Fruit fly (Drosophila melanogaster) whole organism, prepupa: ENCODE measurements around the gene Pisd.

Experiments
- CG11762 ChIP-seq: fragments of 200-800 bp; sonication (Bioruptor generic); optimal IDR thresholded peaks from 3 replicates; lab custom pipeline; 2016; ENCODE audit warnings: missing biosample characterization, missing genetic modification characterization; ENCODE audit not compliant: insufficient read depth
- CG31627 ChIP-seq: fragments of 200-800 bp; sonication (Bioruptor generic); optimal IDR thresholded peaks from 3 replicates; lab custom pipeline; 2016; ENCODE audit warnings: missing biosample characterization, missing genetic modification characterization
- CG32006 ChIP-seq: fragments of 200-800 bp; sonication (Bioruptor generic); optimal IDR thresholded peaks from 3 replicates; lab custom pipeline; 2017; ENCODE audit warnings: missing biosample characterization, mild to moderate bottlenecking, missing genetic modification characterization
- CG6276 ChIP-seq: fragments of 200-800 bp; sonication (Bioruptor generic); optimal IDR thresholded peaks from 2 replicates; lab custom pipeline; 2017; ENCODE audit warnings: missing biosample characterization, mild to moderate bottlenecking, missing genetic modification characterization
- CG6792 ChIP-seq: fragments of 200-800 bp; sonication (Bioruptor generic); optimal IDR thresholded peaks from 3 replicates; lab custom pipeline; 2016; ENCODE audit warnings: missing biosample characterization, missing genetic modification characterization
- Ets96B ChIP-seq: fragments of 200-800 bp; optimal IDR thresholded peaks from 2 replicates; lab custom pipeline; 2019; ENCODE audit warnings: missing biosample characterization, mild to moderate bottlenecking, missing genetic modification characterization, moderate library complexity
- Gug ChIP-seq: fragments of 200-800 bp; sonication (Bioruptor generic); IDR thresholded peaks from 2 replicates; pipeline ENCODE4 v1.3.6; 2022; ENCODE audit warnings: missing biosample characterization, missing genetic modification characterization
- Hr38 ChIP-seq: sonication (Bioruptor generic); optimal IDR thresholded peaks from 2 replicates; lab custom pipeline; 2016; ENCODE audit warnings: missing biosample characterization, missing genetic modification characterization
- Sox102F ChIP-seq: fragments of 200-800 bp; sonication (Bioruptor generic); optimal IDR thresholded peaks from 2 replicates; lab custom pipeline; 2016; ENCODE audit warnings: missing biosample characterization, mild to moderate bottlenecking, missing genetic modification characterization
- dac ChIP-seq: fragments of 200-800 bp; sonication (Bioruptor generic); optimal IDR thresholded peaks from 2 replicates; lab custom pipeline; 2017; ENCODE audit warnings: missing biosample characterization, mild to moderate bottlenecking, missing genetic modification characterization

- TF ChIP-seq CG11762 (GFP tag; lab: Kevin White, UChicago) (no peak), dac (GFP tag; lab: Kevin White, UChicago) (no peak), Sox102F (GFP tag; lab: Kevin White, UChicago) (no peak), CG6276 (GFP tag; lab: Kevin White, UChicago) (no peak), CG32006 (GFP tag; lab: Kevin White, UChicago) (no peak), Hr38 (GFP tag; lab: Kevin White, UChicago) (no peak), CG31627 (GFP tag; lab: Kevin White, UChicago) (no peak), Gug (GFP tag; lab: Robert Waterston, UW) (no peak), CG6792 (GFP tag; lab: Kevin White, UChicago) (no peak), Ets96B (tag; lab: Kevin White, UChicago) (no peak)
Measured at dm6 chr3R:24102387-24102786, 51.8 kb downstream of the Pisd start.
